Fruit fly (Drosophila melanogaster): ENCODE measurements around the gene CG43331.

CG43331 gene

dm6 chr3L:22463412-22463811, 40.2 kb downstream of the CG43331 start:
- TF ChIP-seq Hr78 (GFP tag; optimal IDR thresholded peaks at IDR 0.05) (no peak), ey (GFP tag; optimal IDR thresholded peaks at IDR 0.05) (no peak), dsf (GFP tag; optimal IDR thresholded peaks at IDR 0.05; ENCODE audit: borderline replicate concordance) (no peak), brk (GFP tag; optimal IDR thresholded peaks at IDR 0.05) (no peak), sv (GFP tag; optimal IDR thresholded peaks at IDR 0.05) (no peak), Mio (GFP tag; optimal IDR thresholded peaks at IDR 0.05) (no peak), sage (GFP tag; optimal IDR thresholded peaks at IDR 0.05) (no peak), woc (GFP tag; optimal IDR thresholded peaks at IDR 0.05) (no peak), HLH106 (tag; optimal IDR thresholded peaks at IDR 0.05) (no peak), Rel (GFP tag; optimal IDR thresholded peaks at IDR 0.05) (no peak), Rel (tag; optimal IDR thresholded peaks at IDR 0.05) (no peak), pan (optimal IDR thresholded peaks at IDR 0.05) (no peak), CG32264 (GFP tag; optimal IDR thresholded peaks at IDR 0.05) (no peak), Sp1 (GFP tag; optimal IDR thresholded peaks at IDR 0.05) (no peak)

DNA sequence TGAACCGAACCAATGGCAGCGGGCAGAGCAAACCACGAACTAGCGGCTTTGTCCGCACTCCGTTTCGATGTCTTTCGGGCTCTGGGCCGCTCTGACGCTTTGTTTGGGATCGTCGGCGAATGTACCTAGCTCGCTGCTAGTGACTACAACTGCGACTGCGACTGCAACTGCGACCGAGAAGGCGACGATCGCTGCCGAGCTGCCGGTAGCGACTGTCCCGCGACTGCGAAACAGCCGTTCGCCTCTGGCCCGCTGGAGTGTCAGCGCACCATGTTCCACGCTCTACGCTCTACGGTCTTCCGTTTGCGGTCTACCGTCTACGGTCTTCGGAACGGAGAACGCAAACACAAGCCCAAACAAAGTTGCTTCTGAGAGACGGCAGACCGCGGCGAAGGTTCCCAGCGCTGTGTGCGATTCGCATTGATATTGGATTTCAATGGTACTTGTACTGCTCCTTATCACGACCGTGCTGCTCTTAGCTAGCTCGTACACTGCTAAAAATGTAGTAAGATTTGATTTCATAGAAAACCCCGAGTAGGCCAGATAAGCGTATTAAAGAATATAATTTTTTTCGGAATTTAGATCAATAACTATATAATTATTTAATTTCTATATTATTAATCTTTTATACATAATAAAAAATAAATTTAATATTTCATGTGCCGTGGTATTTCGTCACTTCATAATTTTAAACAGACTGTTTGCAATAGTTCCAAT, 42.6 kb downstream of the CG43331 start, which contains the start of gene laza:
Gene laza (minus strand): TSS at position 214 of the 717 bp plus-strand sequence.
- TF ChIP-seq Mio (GFP tag; optimal IDR thresholded peaks at IDR 0.05): no peak
- no peak for TF ChIP-seq Dfd (GFP tag; optimal IDR thresholded peaks at IDR 0.05)
- no peak for TF ChIP-seq pan (optimal IDR thresholded peaks at IDR 0.05)
- no peak for TF ChIP-seq Sp1 (GFP tag; optimal IDR thresholded peaks at IDR 0.05)
- no peak for TF ChIP-seq ey (GFP tag; optimal IDR thresholded peaks at IDR 0.05)
- peak; percentile 4 for TF ChIP-seq Dif (GFP tag; optimal IDR thresholded peaks at IDR 0.05; ENCODE audit: partially characterized antibody)
- no peak for TF ChIP-seq lola (GFP tag; optimal IDR thresholded peaks at IDR 0.05)
- TF ChIP-seq sage (GFP tag; optimal IDR thresholded peaks at IDR 0.05): no peak
- TF ChIP-seq brk (GFP tag; optimal IDR thresholded peaks at IDR 0.05): no peak
- no peak for TF ChIP-seq jim (GFP tag; optimal IDR thresholded peaks at IDR 0.05)
- no peak for TF ChIP-seq Myc (optimal IDR thresholded peaks at IDR 0.05)
- TF ChIP-seq Jra (GFP tag; optimal IDR thresholded peaks at IDR 0.05): no peak
- no peak for TF ChIP-seq N (GFP tag; optimal IDR thresholded peaks at IDR 0.05)
- TF ChIP-seq sv (GFP tag; optimal IDR thresholded peaks at IDR 0.05): no peak
- TF ChIP-seq Vsx2 (GFP tag; optimal IDR thresholded peaks at IDR 0.05; ENCODE audit: partially characterized antibody): peak; percentile 19
- TF ChIP-seq h (GFP tag; optimal IDR thresholded peaks at IDR 0.05): peak; percentile 2
- no peak for TF ChIP-seq dsf (GFP tag; optimal IDR thresholded peaks at IDR 0.05; ENCODE audit: borderline replicate concordance)
- TF ChIP-seq CG9705 (GFP tag; optimal IDR thresholded peaks at IDR 0.05): no peak
- TF ChIP-seq Hnf4 (GFP tag; optimal IDR thresholded peaks at IDR 0.05): no peak
- TF ChIP-seq Hr83 (GFP tag; optimal IDR thresholded peaks at IDR 0.05; ENCODE audit: poor library complexity, severe bottlenecking): no peak
- no peak for TF ChIP-seq OdsH (GFP tag; optimal IDR thresholded peaks at IDR 0.05)

- TF ChIP-seq usp (GFP tag; optimal IDR thresholded peaks at IDR 0.05) (no peak), Mio (GFP tag; optimal IDR thresholded peaks at IDR 0.05) (no peak), brk (GFP tag; optimal IDR thresholded peaks at IDR 0.05) (no peak), HLH106 (tag; optimal IDR thresholded peaks at IDR 0.05) (no peak), GATAd (GFP tag; optimal IDR thresholded peaks at IDR 0.05) (no peak), dsf (GFP tag; optimal IDR thresholded peaks at IDR 0.05; ENCODE audit: borderline replicate concordance) (no peak), sv (GFP tag; optimal IDR thresholded peaks at IDR 0.05) (no peak)
Observed at dm6 chr3L:22460428-22460827, 43.2 kb downstream of the CG43331 start.

DNA sequence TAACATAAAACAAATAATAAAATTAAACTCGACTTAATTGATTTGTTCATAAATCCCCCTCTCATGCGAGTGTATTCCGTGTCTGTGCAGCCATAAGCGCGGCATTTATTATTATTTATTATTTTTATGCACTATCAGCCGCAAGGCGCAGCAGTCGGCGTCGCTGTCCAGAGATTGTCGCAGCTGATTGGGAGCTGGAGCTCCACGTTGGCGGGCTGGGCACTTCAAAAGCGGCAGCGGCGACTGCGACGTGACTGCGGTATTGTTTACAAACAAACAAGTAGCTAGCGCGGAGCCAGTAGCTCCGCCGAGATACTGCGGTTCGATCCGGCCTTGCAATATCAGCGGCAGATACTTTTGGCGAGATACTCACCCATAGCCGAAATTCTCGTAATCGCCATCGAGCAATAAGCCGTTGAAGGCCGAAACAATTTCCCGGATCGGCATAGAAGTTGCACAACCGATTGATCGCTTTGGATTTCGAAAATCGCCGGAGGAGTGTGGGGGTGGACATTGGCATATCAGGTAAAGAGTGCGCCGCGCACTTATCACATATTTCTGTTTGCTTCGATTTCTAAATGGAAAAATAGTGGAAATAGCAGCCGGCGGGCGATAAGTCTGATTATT, 44.6 kb downstream of the CG43331 start:
- TF ChIP-seq tai (GFP tag; optimal IDR thresholded peaks at IDR 0.05) (no peak), foxo (GFP tag; optimal IDR thresholded peaks at IDR 0.05) (no peak), Hnf4 (GFP tag; optimal IDR thresholded peaks at IDR 0.05) (no peak), Jra (GFP tag; optimal IDR thresholded peaks at IDR 0.05) (no peak), Hr83 (GFP tag; optimal IDR thresholded peaks at IDR 0.05; ENCODE audit: poor library complexity, severe bottlenecking) (no peak), brk (GFP tag; optimal IDR thresholded peaks at IDR 0.05) (no peak), GATAd (GFP tag; optimal IDR thresholded peaks at IDR 0.05) (no peak), CG32264 (GFP tag; optimal IDR thresholded peaks at IDR 0.05) (no peak), HLH106 (tag; optimal IDR thresholded peaks at IDR 0.05) (no peak), sage (GFP tag; optimal IDR thresholded peaks at IDR 0.05) (no peak), rgr (GFP tag; optimal IDR thresholded peaks at IDR 0.05) (no peak)

Data from whole organism, wandering third instar larva.